Fruit fly (Drosophila melanogaster): ENCODE results near the gene CycK.

The CycK gene

dm6 chr2L:22134091-22134730 is 4.3 kb upstream of the CycK start (continued):
- TF ChIP-seq MBD-R2 (GFP tag; IDR thresholded peaks at IDR 0.05) (peak; percentile 22; the same call in 1 of the 2 replicates), Med (GFP tag) (peak; percentile 48), cg (GFP tag; optimal IDR thresholded peaks at IDR 0.05) (peak; percentile 52), CG8765 (GFP tag; IDR thresholded peaks at IDR 0.05) (no peak), Mad (GFP tag; optimal IDR thresholded peaks at IDR 0.05) (no peak), NK7.1 (GFP tag; optimal IDR thresholded peaks at IDR 0.05) (no peak), cas (GFP tag; IDR thresholded peaks at IDR 0.05) (no peak), CG13287 (GFP tag; IDR thresholded peaks at IDR 0.05; ENCODE audit: partially characterized antibody) (peak; percentile 11; the same call in 1 of the 2 replicates), CG12769 (tag; optimal IDR thresholded peaks at IDR 0.05) (peak; percentile 59), caup (GFP tag; optimal IDR thresholded peaks at IDR 0.05; ENCODE audit: severe bottlenecking) (peak; percentile 11), insv (GFP tag; optimal IDR thresholded peaks at IDR 0.05) (peak in 1 of 2 experiments; percentile 44), pzg (GFP tag; optimal IDR thresholded peaks at IDR 0.05) (no peak), pros (GFP tag; optimal IDR thresholded peaks at IDR 0.05) (peak; percentile 25), corto (GFP tag; optimal IDR thresholded peaks at IDR 0.05) (peak; percentile 23), CG13894 (tag; optimal IDR thresholded peaks at IDR 0.05) (peak; percentile 54), CG10543 (GFP tag; optimal IDR thresholded peaks at IDR 0.05) (peak; percentile 34), Dll (GFP tag; IDR thresholded peaks at IDR 0.05; ENCODE audit: partially characterized antibody) (peak; percentile 45; the same call in 2 of the 4 replicates), CG11093 (GFP tag; IDR thresholded peaks at IDR 0.05) (no peak), mirr (GFP tag; optimal IDR thresholded peaks at IDR 0.05) (peak; percentile 16), CG15073 (GFP tag; optimal IDR thresholded peaks at IDR 0.05) (no peak), hkb (optimal IDR thresholded peaks at IDR 0.05) (no peak), hkb (GFP tag; IDR thresholded peaks at IDR 0.05) (peak; percentile 19; the same call in 1 of the 2 replicates), pnt (GFP tag; optimal IDR thresholded peaks at IDR 0.05) (no peak), vvl (GFP tag; IDR thresholded peaks at IDR 0.05) (peak; percentile 24; the same call in 1 of the 2 replicates), CG4424 (GFP tag; optimal IDR thresholded peaks at IDR 0.05) (no peak), E2f2 (GFP tag; IDR thresholded peaks at IDR 0.05) (0 out of 2 replicates have a peak, but pooled peaks have one; percentile 9), Jarid2 (GFP tag; optimal IDR thresholded peaks at IDR 0.05) (peak; percentile 68)

dm6 chr2L:22132984-22133383 is 3.0 kb upstream of the CycK start:
- TF ChIP-seq CG3065 (GFP tag; optimal IDR thresholded peaks at IDR 0.05) (no peak), CG15479 (GFP tag; optimal IDR thresholded peaks at IDR 0.05) (no peak), maf-S (GFP tag; optimal IDR thresholded peaks at IDR 0.05) (no peak), CG2199 (GFP tag; IDR thresholded peaks at IDR 0.05) (0 out of 3 replicates have a peak, but pooled peaks have one; percentile 11), CG10431 (GFP tag; optimal IDR thresholded peaks at IDR 0.05) (peak; percentile 59), BtbVII (GFP tag; optimal IDR thresholded peaks at IDR 0.05) (no peak), CG2120 (GFP tag; optimal IDR thresholded peaks at IDR 0.05) (no peak), Taf1 (GFP tag; IDR thresholded peaks at IDR 0.05) (no peak), row (GFP tag; IDR thresholded peaks at IDR 0.05) (peak; percentile 41; the same call in 2 of the 3 replicates), Nf-YA (GFP tag; IDR thresholded peaks at IDR 0.05) (no peak), CG17802 (tag; optimal IDR thresholded peaks at IDR 0.05) (peak; percentile 54), Elba2 (GFP tag; optimal IDR thresholded peaks at IDR 0.05) (peak; percentile 80), CG9817 (tag; optimal IDR thresholded peaks at IDR 0.05) (no peak), eve (GFP tag; optimal IDR thresholded peaks at IDR 0.05) (peak in 1 of 2 experiments; percentile 11), wek (GFP tag; optimal IDR thresholded peaks at IDR 0.05) (peak; percentile 77), CG1603 (tag; optimal IDR thresholded peaks at IDR 0.05) (peak; percentile 28), CG30020 (tag; optimal IDR thresholded peaks at IDR 0.05) (peak; percentile 76), Meics (GFP tag; optimal IDR thresholded peaks at IDR 0.05) (peak; percentile 83)
